Worm (Caenorhabditis elegans) whole organism, L4/young adult: Measurements from ENCODE around the gene Y38A10A.7.
"Not testable (repeated sequence)": the region's sequence is repeated elsewhere in the genome, so short reads cannot be mapped to it uniquely, and the experiment has no call there.

Experiments
- W03F9.2 ChIP-seq: fragments of 150-350 bp; optimal IDR thresholded peaks from 2 replicates; lab custom pipeline; 2014; ENCODE audit warnings: missing biosample characterization, missing genetic modification characterization
- him-1 ChIP-seq: sonication (generic microtip); optimal IDR thresholded peaks from 2 replicates; lab custom pipeline; 2016; ENCODE audit warnings: missing genotype, missing genetic modification reagents, missing genetic modification characterization, missing compliant biosample characterization

- TF ChIP-seq W03F9.2 (tag; lab: Kevin White, UChicago); him-1: not testable (repeated sequence)
These were observed 26.0 kb upstream of the Y38A10A.7 start, which contains the start of gene fbxa-214 for ce11 chrV:6069968-6070367.
